Worm (Caenorhabditis elegans) whole organism, L1 larva: ENCODE results near the gene srg-30.
A peak's percentile ranks its signal among the peaks of the same experiment; 100 is the strongest.

ENCODE experiments used
- F16B12.6 ChIP-seq: fragments of 150-350 bp; optimal IDR thresholded peaks from 2 replicates; lab custom pipeline; 2014; ENCODE audit warnings: missing biosample characterization, missing genetic modification characterization
- aly-2 ChIP-seq: fragments of 150-350 bp; optimal IDR thresholded peaks from 2 replicates; lab custom pipeline; 2014; ENCODE audit warnings: missing biosample characterization, missing genetic modification characterization
- blmp-1 ChIP-seq: fragments of 150-350 bp; optimal IDR thresholded peaks from 2 replicates; lab custom pipeline; 2014; ENCODE audit warnings: missing biosample characterization, missing genetic modification characterization
- ceh-8 ChIP-seq: fragments of 200-800 bp; sonication (Bioruptor generic); optimal IDR thresholded peaks from 2 replicates; lab custom pipeline; 2018; ENCODE audit warnings: mild to moderate bottlenecking, missing genetic modification characterization, moderate library complexity, missing compliant biosample characterization
- ceh-88 ChIP-seq: fragments of 200-800 bp; sonication (Bioruptor generic); IDR thresholded peaks from 2 replicates; pipeline ENCODE4 v1.3.6; 2022; ENCODE audit warnings: missing genetic modification characterization, missing compliant biosample characterization
- ces-1 ChIP-seq: fragments of 150-350 bp; optimal IDR thresholded peaks from 2 replicates; lab custom pipeline; 2014; ENCODE audit warnings: missing biosample characterization, missing genetic modification reagents, missing genetic modification characterization
- dpl-1 ChIP-seq, 3 experiments: fragments of 150-350 bp in 2 of 3; sonication (generic microtip) in 1 of 3; optimal IDR thresholded peaks; 2 replicates each; lab custom pipeline; 2014 to 2017; ENCODE audit warnings: missing biosample characterization in 3 of 3, missing genetic modification characterization in 3 of 3, missing genetic modification reagents in 3 of 3
- efl-1 ChIP-seq, 4 experiments: fragments of 150-350 bp; optimal IDR thresholded peaks in 3 of 4; peaks in 1 of 4; 1 replicate in 1 of 4; 2 replicates in 3 of 4; lab custom pipeline; 2014; ENCODE audit warnings: missing biosample characterization in 2 of 4, missing genetic modification characterization in 2 of 4, missing genetic modification reagents in 2 of 4
- efl-3 ChIP-seq: fragments of 200-800 bp; sonication (Bioruptor generic); optimal IDR thresholded peaks from 2 replicates; lab custom pipeline; 2018; ENCODE audit warnings: mild to moderate bottlenecking, missing genetic modification characterization, missing compliant biosample characterization
- elt-2 ChIP-seq: sonication (generic microtip); optimal IDR thresholded peaks from 2 replicates; lab custom pipeline; 2016; ENCODE audit warnings: missing genetic modification characterization, mild to moderate bottlenecking, inconsistent platforms, missing compliant biosample characterization, missing genetic modification reagents
- ets-5 ChIP-seq: fragments of 200-800 bp; sonication (Bioruptor generic); IDR thresholded peaks from 2 replicates; pipeline ENCODE4 v1.3.6; 2022; ENCODE audit warnings: missing genetic modification characterization, missing compliant biosample characterization
- fkh-10 ChIP-seq: sonication (generic microtip); optimal IDR thresholded peaks from 2 replicates; lab custom pipeline; 2017; ENCODE audit warnings: missing biosample characterization, missing genetic modification reagents, missing genetic modification characterization
- fkh-4 ChIP-seq: sonication (generic microtip); optimal IDR thresholded peaks from 2 replicates; lab custom pipeline; 2016; ENCODE audit warnings: missing compliant biosample characterization, missing genetic modification characterization, borderline replicate concordance
- grh-1 ChIP-seq: fragments of 200-800 bp; sonication (Bioruptor generic); IDR thresholded peaks from 2 replicates; pipeline ENCODE4 v1.3.6; 2022; ENCODE audit warnings: missing genetic modification reagents, missing genetic modification characterization, missing compliant biosample characterization
- hlh-17 ChIP-seq: fragments of 200-800 bp; sonication (Bioruptor generic); optimal IDR thresholded peaks from 2 replicates; lab custom pipeline; 2018; ENCODE audit warnings: missing genetic modification characterization, mild to moderate bottlenecking, missing compliant biosample characterization, moderate library complexity, borderline replicate concordance
- hlh-4 ChIP-seq: sonication (generic microtip); optimal IDR thresholded peaks from 2 replicates; lab custom pipeline; 2016; ENCODE audit warnings: mild to moderate bottlenecking, missing genetic modification characterization, missing compliant biosample characterization
- isw-1 ChIP-seq: fragments of 200-800 bp; sonication (Bioruptor generic); IDR thresholded peaks from 2 replicates; pipeline ENCODE4 v1.3.6; 2022; ENCODE audit warnings: missing genetic modification characterization, missing compliant biosample characterization
- lin-15B ChIP-seq: fragments of 150-350 bp; sonication (generic microtip); optimal IDR thresholded peaks from 3 replicates; lab custom pipeline; 2014; ENCODE audit warnings: missing biosample characterization, missing genetic modification characterization
- lin-35 ChIP-seq, 2 experiments: fragments of 150-350 bp; optimal IDR thresholded peaks; 2 replicates each; lab custom pipeline; 2014; ENCODE audit warnings: missing biosample characterization in 2 of 2, missing genetic modification characterization in 2 of 2, missing genetic modification reagents in 2 of 2
- lin-39 ChIP-seq: fragments of 150-350 bp; optimal IDR thresholded peaks from 2 replicates; lab custom pipeline; 2014; ENCODE audit warnings: missing biosample characterization, missing genetic modification reagents, missing genetic modification characterization
- lir-3 ChIP-seq: sonication (generic microtip); optimal IDR thresholded peaks from 2 replicates; lab custom pipeline; 2016; ENCODE audit warnings: mild to moderate bottlenecking, missing genetic modification characterization, moderate library complexity, missing compliant biosample characterization; ENCODE audit not compliant: poor library complexity
- lsy-2 ChIP-seq, 2 experiments: fragments of 150-350 bp; optimal IDR thresholded peaks; 2 replicates each; lab custom pipeline; 2014; ENCODE audit warnings: missing biosample characterization in 2 of 2, missing genetic modification characterization in 2 of 2
- mep-1 ChIP-seq: fragments of 150-350 bp; optimal IDR thresholded peaks from 2 replicates; lab custom pipeline; 2014; ENCODE audit warnings: missing biosample characterization, missing genetic modification characterization
- nhr-11 ChIP-seq: fragments of 150-350 bp; optimal IDR thresholded peaks from 2 replicates; lab custom pipeline; 2014; ENCODE audit warnings: missing biosample characterization, missing genetic modification characterization
- nhr-19 ChIP-seq: fragments of 200-800 bp; sonication (Bioruptor generic); conservative IDR thresholded peaks from 2 replicates; pipeline ENCODE4 v1.3.6; 2022; ENCODE audit warnings: missing genetic modification characterization, missing compliant biosample characterization
- nhr-20 ChIP-seq: sonication (generic microtip); optimal IDR thresholded peaks from 2 replicates; lab custom pipeline; 2016; ENCODE audit warnings: mild to moderate bottlenecking, missing genetic modification characterization, missing compliant biosample characterization
- nhr-237 ChIP-seq: fragments of 150-350 bp; optimal IDR thresholded peaks from 2 replicates; lab custom pipeline; 2014; ENCODE audit warnings: missing biosample characterization, missing genetic modification characterization
- nhr-47 ChIP-seq: sonication (generic microtip); optimal IDR thresholded peaks from 2 replicates; lab custom pipeline; 2016; ENCODE audit warnings: mild to moderate bottlenecking, missing genetic modification characterization, moderate library complexity, missing compliant biosample characterization
- nhr-71 ChIP-seq: sonication (generic microtip); optimal IDR thresholded peaks from 2 replicates; lab custom pipeline; 2016; ENCODE audit warnings: mild to moderate bottlenecking, missing genetic modification characterization, moderate library complexity, missing compliant biosample characterization
- nhr-84 ChIP-seq: sonication (generic microtip); optimal IDR thresholded peaks from 2 replicates; lab custom pipeline; 2017; ENCODE audit warnings: missing biosample characterization, missing genetic modification characterization
- nhr-85 ChIP-seq: sonication (generic microtip); peaks from one replicate; lab custom pipeline; 2016; ENCODE audit warnings: missing genetic modification characterization, inconsistent platforms, missing compliant biosample characterization
- pag-3 ChIP-seq: sonication (generic microtip); optimal IDR thresholded peaks from 2 replicates; lab custom pipeline; 2017; ENCODE audit warnings: missing genetic modification characterization, mild to moderate bottlenecking, missing compliant biosample characterization, antibody characterized with exemption, borderline replicate concordance; ENCODE audit not compliant: insufficient read depth
- pax-3 ChIP-seq: fragments of 200-800 bp; sonication (Bioruptor generic); optimal IDR thresholded peaks from 2 replicates; lab custom pipeline; 2018; ENCODE audit warnings: mild to moderate bottlenecking, missing genetic modification characterization, moderate library complexity, missing compliant biosample characterization
- pqm-1 ChIP-seq: sonication (generic microtip); optimal IDR thresholded peaks from 3 replicates; lab custom pipeline; 2017; ENCODE audit warnings: missing biosample characterization, missing genetic modification characterization
- skn-1 ChIP-seq: fragments of 150-350 bp; optimal IDR thresholded peaks from 2 replicates; lab custom pipeline; 2014; ENCODE audit warnings: missing biosample characterization, missing genetic modification characterization
- snpc-4 ChIP-seq: fragments of 150-350 bp; optimal IDR thresholded peaks from 2 replicates; lab custom pipeline; 2014; ENCODE audit warnings: missing biosample characterization, missing genetic modification characterization
- snu-23 ChIP-seq: sonication (generic microtip); optimal IDR thresholded peaks from 2 replicates; lab custom pipeline; 2016; ENCODE audit warnings: missing genetic modification characterization, missing compliant biosample characterization
- sptf-1 ChIP-seq: fragments of 150-350 bp; optimal IDR thresholded peaks from 2 replicates; lab custom pipeline; 2014; ENCODE audit warnings: missing biosample characterization, missing genetic modification characterization
- tbx-2 ChIP-seq: sonication (generic microtip); optimal IDR thresholded peaks from 2 replicates; lab custom pipeline; 2016; ENCODE audit warnings: missing genetic modification characterization, missing compliant biosample characterization
- unc-62 ChIP-seq: fragments of 150-350 bp; optimal IDR thresholded peaks from 2 replicates; lab custom pipeline; 2014; ENCODE audit warnings: missing biosample characterization, missing genetic modification reagents, missing genetic modification characterization
- unc-86 ChIP-seq: sonication (generic microtip); optimal IDR thresholded peaks from 2 replicates; lab custom pipeline; 2016; ENCODE audit warnings: missing genetic modification characterization, missing compliant biosample characterization
- xbp-1 ChIP-seq: sonication (generic microtip); optimal IDR thresholded peaks from 2 replicates; lab custom pipeline; 2016; ENCODE audit warnings: missing genetic modification characterization, missing compliant biosample characterization
- zag-1 ChIP-seq: fragments of 150-350 bp; optimal IDR thresholded peaks from 2 replicates; lab custom pipeline; 2014; ENCODE audit warnings: missing biosample characterization, missing genetic modification characterization
- zip-4 ChIP-seq: fragments of 200-800 bp; sonication (Bioruptor generic); optimal IDR thresholded peaks from 2 replicates; lab custom pipeline; 2018; ENCODE audit warnings: mild to moderate bottlenecking, missing genetic modification characterization, moderate library complexity, missing compliant biosample characterization
- ztf-11 ChIP-seq, 2 experiments: sonication (generic microtip); optimal IDR thresholded peaks; 2 replicates each; lab custom pipeline; 2016 to 2017; ENCODE audit warnings: missing genetic modification characterization in 2 of 2, missing biosample characterization in 1 of 2, missing compliant biosample characterization in 1 of 2
- ztf-4 ChIP-seq: fragments of 150-350 bp; optimal IDR thresholded peaks from 2 replicates; lab custom pipeline; 2014; ENCODE audit warnings: missing biosample characterization, missing genetic modification characterization

srg-30 gene

ce11 chrV:6722378-6722777 is 4.2 kb upstream of the srg-30 start, which contains the start of gene ZC487.2:
TSS of gene ZC487.2 (minus strand) at chrV:6722478.
- no peak for TF ChIP-seq nhr-84 (tag; lab: Kevin White, UChicago)
- no peak for TF ChIP-seq nhr-237
- TF ChIP-seq fkh-4 (tag; lab: Kevin White, UChicago), result no peak
- no peak for TF ChIP-seq hlh-4 (tag; lab: Kevin White, UChicago)
- no peak for TF ChIP-seq ceh-88 (GFP tag; lab: Robert Waterston, UW)
- TF ChIP-seq unc-86, result no peak
- no peak for TF ChIP-seq lin-35 (GFP tag; optimal IDR thresholded peaks at IDR 0.05; lab: Kevin White, UChicago)
- TF ChIP-seq pax-3 (tag; lab: Kevin White, UChicago), result no peak
- no peak for TF ChIP-seq xbp-1
- TF ChIP-seq F16B12.6, result no peak
- no peak for TF ChIP-seq efl-1 (optimal IDR thresholded peaks at IDR 0.05; lab: Kevin White, UChicago)
- no peak for TF ChIP-seq efl-1 (GFP tag; optimal IDR thresholded peaks at IDR 0.05 in 1 of 2; lab: Kevin White, UChicago)
- TF ChIP-seq sptf-1 (tag; lab: Kevin White, UChicago), result no peak
- TF ChIP-seq skn-1 (tag; lab: Kevin White, UChicago), result no peak
- TF ChIP-seq zag-1 (tag; lab: Kevin White, UChicago), result no peak
- no peak for TF ChIP-seq mep-1 (tag; lab: Kevin White, UChicago)
- no peak for TF ChIP-seq hlh-17 (GFP tag; lab: Kevin White, UChicago)
- TF ChIP-seq elt-2, result no peak
- no peak for TF ChIP-seq ztf-4

DNA sequence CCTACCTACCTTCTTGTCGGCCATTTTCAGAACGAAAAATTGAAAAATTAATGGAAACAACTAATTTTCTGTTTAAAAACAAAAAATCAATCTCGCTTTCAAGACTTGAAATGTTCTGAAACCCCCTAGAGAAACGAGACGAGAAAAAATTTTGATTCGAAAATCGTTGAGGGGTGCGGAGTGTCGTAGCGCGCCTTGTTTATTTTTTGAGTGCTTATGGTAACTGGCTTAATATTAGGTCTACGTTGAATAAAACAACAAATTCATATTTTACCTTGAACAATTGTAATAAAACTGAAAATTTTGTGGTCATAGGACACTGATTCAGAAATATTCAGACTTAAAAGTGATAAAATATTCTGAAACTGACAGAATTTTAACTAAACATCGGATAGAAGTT is 7.7 kb downstream of the srg-30 start, which contains the start of gene sna-1:
Gene sna-1 (minus strand): TSS at position 218 of the 400 bp plus-strand sequence.
- TF ChIP-seq dpl-1 (GFP tag; optimal IDR thresholded peaks at IDR 0.05; lab: Kevin White, UChicago) (peak in 1 of 3 experiments; percentile 24), ets-5 (no peak), aly-2 (tag; lab: Kevin White, UChicago) (no peak), lsy-2 (tag; optimal IDR thresholded peaks at IDR 0.05; lab: Kevin White, UChicago) (peak in 1 of 2 experiments; percentile 44), lir-3 (tag; lab: Kevin White, UChicago) (no peak), unc-62 (GFP tag; lab: Kevin White, UChicago) (no peak), nhr-20 (tag; lab: Kevin White, UChicago) (no peak), snu-23 (peak; percentile 7), ztf-4 (no peak), lin-35 (GFP tag; optimal IDR thresholded peaks at IDR 0.05; lab: Kevin White, UChicago) (peak in 1 of 2 experiments; percentile 33), fkh-10 (GFP tag; lab: Kevin White, UChicago) (no peak), nhr-47 (tag; lab: Kevin White, UChicago) (no peak), blmp-1 (tag; lab: Kevin White, UChicago) (no peak), ceh-8 (GFP tag; lab: Kevin White, UChicago) (no peak), lin-15B (tag; lab: Kevin White, UChicago) (peak; percentile 20), zag-1 (tag; lab: Kevin White, UChicago) (no peak), efl-1 (optimal IDR thresholded peaks at IDR 0.05; lab: Kevin White, UChicago) (peak in 1 of 2 experiments; percentile 6), efl-1 (GFP tag; optimal IDR thresholded peaks at IDR 0.05 in 1 of 2; lab: Kevin White, UChicago) (peak; percentile 4 to 66), fkh-4 (tag; lab: Kevin White, UChicago) (no peak)
- TF ChIP-seq, all 84 proteins: peak for 6

- peak; percentile 44 for TF ChIP-seq grh-1 (GFP tag; lab: Robert Waterston, UW)
- TF ChIP-seq nhr-11 (tag; lab: Kevin White, UChicago), result no peak
- TF ChIP-seq efl-3, result no peak
- no peak for TF ChIP-seq zip-4 (GFP tag; lab: Kevin White, UChicago)
- TF ChIP-seq ztf-4, result no peak
- TF ChIP-seq aly-2 (tag; lab: Kevin White, UChicago), result peak; percentile 22
- no peak for TF ChIP-seq lin-39
- peak; percentile 45 for TF ChIP-seq nhr-19 (GFP tag; lab: Robert Waterston, UW)
- no peak for TF ChIP-seq fkh-10 (GFP tag; lab: Kevin White, UChicago)
- peak; percentile 80 for TF ChIP-seq nhr-85 (tag; lab: Kevin White, UChicago)
- TF ChIP-seq nhr-71, result peak; percentile 66
- TF ChIP-seq snpc-4, result peak; percentile 2
- TF ChIP-seq nhr-84 (tag; lab: Kevin White, UChicago), result no peak
- TF ChIP-seq sptf-1 (tag; lab: Kevin White, UChicago), result no peak
- TF ChIP-seq ces-1 (GFP tag; lab: Kevin White, UChicago), result no peak
- 0 out of 2 replicates have a peak, but pooled peaks have one; percentile 2 for TF ChIP-seq isw-1 (GFP tag; lab: Robert Waterston, UW)
- TF ChIP-seq ztf-11 (tag; optimal IDR thresholded peaks at IDR 0.05; lab: Kevin White, UChicago), result peak in 1 of 2 experiments; percentile 12
- TF ChIP-seq tbx-2 (tag; lab: Kevin White, UChicago), result peak; percentile 66
- TF ChIP-seq pag-3 (tag; lab: Kevin White, UChicago), result no peak
- TF ChIP-seq pax-3 (tag; lab: Kevin White, UChicago), result no peak
- peak; percentile 72 for TF ChIP-seq xbp-1
- TF ChIP-seq pqm-1 (tag; lab: Kevin White, UChicago), result no peak
- TF ChIP-seq snu-23, result peak; percentile 65
Observed at ce11 chrV:6709050-6709683, 9.0 kb downstream of the srg-30 start, which contains the start of gene dlst-1. TSS of gene dlst-1 (minus strand) at chrV:6709101.
